Fruit fly (Drosophila melanogaster): ENCODE measurements around the gene sws.

Gene sws

DNA sequence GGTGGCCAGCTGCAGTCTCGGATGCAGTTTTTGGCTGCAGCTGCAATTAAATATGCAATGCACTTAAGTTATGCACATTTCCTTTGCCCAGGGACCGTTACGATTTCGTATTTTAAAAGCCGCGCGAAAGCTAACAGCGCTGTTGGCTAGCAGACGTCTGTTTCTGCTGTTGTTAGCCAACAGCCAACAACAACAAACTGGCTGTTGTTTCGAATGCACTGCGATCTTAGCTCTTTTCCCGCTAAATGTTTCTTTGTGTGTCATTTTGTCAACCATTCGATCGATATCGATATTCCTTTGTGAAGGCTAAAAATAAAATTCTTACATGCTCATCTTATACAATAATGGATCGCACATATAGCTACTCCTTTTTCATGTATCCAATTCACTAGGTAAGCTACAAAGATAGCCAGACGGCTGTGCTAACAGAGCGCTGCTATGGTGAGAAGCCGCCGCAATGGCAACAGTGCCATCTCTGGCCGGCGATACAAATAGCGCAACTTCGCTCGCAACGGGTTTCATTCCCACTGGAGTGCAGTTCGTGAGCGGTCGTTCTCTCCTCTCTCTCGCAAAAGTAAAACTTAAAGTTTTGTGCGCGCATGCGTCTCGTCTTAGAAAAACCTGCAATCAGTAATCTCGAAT, 1.3 kb upstream of the sws start:
- TF ChIP-seq ttk (optimal IDR thresholded peaks at IDR 0.05): no peak
- TF ChIP-seq Sin3A (optimal IDR thresholded peaks at IDR 0.05): no peak
- TF ChIP-seq psq (optimal IDR thresholded peaks at IDR 0.05): no peak
- TF ChIP-seq insv (optimal IDR thresholded peaks at IDR 0.05): no peak
- no peak for TF ChIP-seq Myc (optimal IDR thresholded peaks at IDR 0.05)
- no peak for TF ChIP-seq h (optimal IDR thresholded peaks at IDR 0.05)

DNA sequence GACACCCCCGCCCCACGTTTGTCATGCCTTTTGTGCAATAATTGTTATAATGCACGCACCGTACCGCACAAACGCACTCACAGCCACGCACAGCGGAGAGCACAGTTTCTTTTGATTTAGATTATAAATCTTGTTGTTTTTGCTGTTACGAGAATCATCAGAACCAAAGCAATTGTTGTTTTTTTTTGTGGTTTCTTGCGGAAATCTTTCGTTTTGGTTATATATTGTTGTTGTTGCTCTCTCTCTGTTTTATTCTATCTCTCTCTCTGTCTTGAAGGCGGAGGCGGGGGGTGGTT, 240 bp downstream of the sws start:
- TF ChIP-seq Myc (optimal IDR thresholded peaks at IDR 0.05): no peak
- TF ChIP-seq psq (optimal IDR thresholded peaks at IDR 0.05): no peak
- no peak for TF ChIP-seq h (optimal IDR thresholded peaks at IDR 0.05)
- TF ChIP-seq Sin3A (optimal IDR thresholded peaks at IDR 0.05): no peak
- no peak for TF ChIP-seq ttk (optimal IDR thresholded peaks at IDR 0.05)
- no peak for TF ChIP-seq insv (optimal IDR thresholded peaks at IDR 0.05)

DNA sequence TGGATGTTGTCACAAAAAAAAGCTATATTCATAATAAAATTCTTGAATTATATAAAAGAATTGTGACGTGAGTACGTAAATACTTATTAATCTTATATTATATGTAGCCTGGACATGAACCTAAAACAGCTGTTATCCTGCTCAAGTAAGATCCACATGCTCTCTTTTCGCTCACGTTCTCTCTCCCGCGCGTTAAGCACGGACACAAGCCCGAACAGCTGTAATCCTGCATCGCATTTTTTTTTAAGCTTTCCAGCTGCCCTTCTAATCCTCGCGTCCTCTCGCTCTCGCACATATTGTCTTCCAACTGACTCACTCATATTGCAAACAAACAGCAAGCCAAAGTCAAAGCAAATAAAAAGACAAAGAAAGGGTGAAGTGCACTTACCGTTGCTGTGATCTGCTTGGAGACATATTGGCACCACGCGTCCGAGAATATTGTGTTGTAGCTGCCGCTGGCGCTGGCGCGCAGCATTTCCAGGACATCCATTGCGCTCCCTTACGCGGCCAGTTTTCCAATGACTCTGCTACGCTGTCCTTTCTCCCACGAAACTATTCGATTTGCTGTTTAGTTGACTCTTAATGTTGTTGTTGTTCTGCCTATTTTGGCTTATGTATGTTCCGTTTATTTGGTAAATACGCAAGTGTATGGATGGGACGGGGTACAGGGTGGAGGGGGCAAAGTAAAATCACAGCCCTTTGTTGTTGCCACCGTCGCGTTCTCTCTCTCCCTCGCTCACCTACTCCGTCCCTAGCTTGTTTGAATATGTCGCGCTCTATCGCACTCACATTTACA, 786 bp downstream of the sws start:
- TF ChIP-seq Sin3A (optimal IDR thresholded peaks at IDR 0.05) (no peak), h (optimal IDR thresholded peaks at IDR 0.05) (no peak), Myc (optimal IDR thresholded peaks at IDR 0.05) (no peak), insv (optimal IDR thresholded peaks at IDR 0.05) (no peak), ttk (optimal IDR thresholded peaks at IDR 0.05) (no peak), psq (optimal IDR thresholded peaks at IDR 0.05) (no peak)

DNA sequence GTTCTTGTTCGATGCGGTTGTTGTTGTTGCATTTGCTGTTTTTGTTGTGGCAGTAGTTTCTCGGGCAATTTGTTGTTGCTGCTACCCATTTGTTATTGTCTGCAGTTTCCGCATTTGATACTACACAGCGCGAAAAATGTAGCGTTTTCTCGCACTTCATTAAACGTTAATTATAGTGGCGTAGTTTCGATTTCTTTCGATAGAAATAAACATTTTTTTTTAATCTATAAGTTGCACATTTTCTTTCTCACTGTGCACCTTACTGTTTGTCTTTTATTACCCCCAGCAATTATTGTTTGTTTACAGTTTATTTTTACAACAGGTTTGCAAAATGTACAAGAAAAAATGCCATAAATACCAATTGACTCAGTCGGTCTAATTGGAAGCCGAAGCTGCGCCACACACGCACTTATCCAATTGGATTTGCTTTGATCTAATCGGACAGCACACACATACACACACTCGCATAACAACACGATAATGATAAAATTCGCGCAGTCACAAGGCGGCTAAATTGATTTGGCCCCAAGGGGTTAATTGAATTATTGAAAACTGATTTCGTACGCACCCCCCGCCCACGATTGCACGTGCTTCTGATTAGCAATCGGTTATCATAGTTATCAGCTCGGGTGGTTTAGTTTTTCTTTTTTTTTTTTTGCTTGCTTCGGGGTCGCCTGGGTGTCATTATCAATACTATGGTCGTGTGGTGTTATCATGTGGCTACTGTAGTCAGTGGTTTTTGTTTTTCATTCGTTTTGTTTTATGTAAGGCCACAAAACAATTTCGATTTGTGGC, 2.1 kb downstream of the sws start:
- TF ChIP-seq ttk (optimal IDR thresholded peaks at IDR 0.05) (no peak), Myc (optimal IDR thresholded peaks at IDR 0.05) (no peak), Sin3A (optimal IDR thresholded peaks at IDR 0.05) (no peak), insv (optimal IDR thresholded peaks at IDR 0.05) (no peak), psq (optimal IDR thresholded peaks at IDR 0.05) (no peak), h (optimal IDR thresholded peaks at IDR 0.05) (no peak)

DNA sequence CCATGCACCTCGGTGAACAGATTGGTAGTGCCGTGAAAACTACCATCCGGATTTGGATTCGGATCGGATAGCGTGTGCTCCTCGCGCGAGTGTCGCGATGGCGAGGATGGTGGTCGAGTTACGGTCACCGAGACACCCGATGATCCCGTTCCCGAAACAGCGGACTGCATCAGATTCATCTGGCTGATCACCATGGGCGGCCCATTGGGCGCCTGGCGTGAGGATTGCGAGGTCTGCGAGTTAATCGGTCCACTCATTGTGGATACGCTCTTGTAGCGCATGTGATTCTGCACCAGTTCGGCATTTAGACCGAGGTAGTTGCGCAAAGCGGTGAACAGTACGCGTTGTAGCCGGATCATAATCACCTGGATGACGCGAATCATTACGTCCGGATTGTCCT, 4.3 kb downstream of the sws start, which contains the start of gene sn:
sn (plus strand) TSS at position 301 of the 400 bp plus-strand sequence.
- TF ChIP-seq ttk (optimal IDR thresholded peaks at IDR 0.05) (no peak), insv (optimal IDR thresholded peaks at IDR 0.05) (no peak), Sin3A (optimal IDR thresholded peaks at IDR 0.05) (no peak), psq (optimal IDR thresholded peaks at IDR 0.05) (no peak), Myc (optimal IDR thresholded peaks at IDR 0.05) (no peak), h (optimal IDR thresholded peaks at IDR 0.05) (no peak)

DNA sequence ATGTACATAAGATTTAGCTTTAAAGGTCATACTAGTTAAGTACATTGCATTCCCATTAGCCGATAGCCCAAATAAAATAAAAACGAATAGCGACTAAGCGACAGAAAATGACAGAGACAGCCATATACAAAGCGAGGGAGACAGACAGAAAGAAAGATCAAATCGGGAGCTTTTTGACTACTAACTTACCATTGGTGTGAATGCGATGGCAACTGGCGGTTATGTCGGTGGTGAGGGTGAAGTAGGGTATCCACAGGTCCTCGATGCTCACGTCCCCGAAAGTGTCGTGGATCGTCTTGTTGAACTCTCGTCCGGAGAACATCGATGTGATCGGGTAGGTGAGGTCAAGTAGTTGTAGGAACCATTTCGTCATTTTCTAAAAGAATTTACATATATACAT, 7.0 kb downstream of the sws start:
- no peak for TF ChIP-seq Myc (optimal IDR thresholded peaks at IDR 0.05)
- TF ChIP-seq h (optimal IDR thresholded peaks at IDR 0.05): no peak
- TF ChIP-seq ttk (optimal IDR thresholded peaks at IDR 0.05): no peak
- TF ChIP-seq Sin3A (optimal IDR thresholded peaks at IDR 0.05): no peak
- no peak for TF ChIP-seq psq (optimal IDR thresholded peaks at IDR 0.05)
- no peak for TF ChIP-seq insv (optimal IDR thresholded peaks at IDR 0.05)

DNA sequence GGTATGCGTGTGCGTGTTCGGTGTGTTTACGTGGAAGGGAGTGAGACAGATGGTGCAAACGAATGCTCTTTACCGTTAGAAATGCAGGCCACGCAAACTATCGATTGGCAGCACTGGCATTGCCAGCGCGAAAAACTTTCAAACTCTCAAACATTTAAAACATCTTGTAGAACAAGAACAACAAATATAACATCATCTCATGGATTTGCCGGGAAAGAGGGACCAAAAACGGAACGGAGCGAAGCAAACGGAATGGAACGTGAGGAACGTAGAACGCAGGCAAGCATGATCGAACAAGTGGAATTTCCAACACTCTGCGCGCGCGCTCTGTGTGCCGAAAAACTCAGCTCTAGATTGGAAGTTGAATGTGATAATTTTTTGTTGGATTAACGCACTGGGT, 8.5 kb downstream of the sws start:
- TF ChIP-seq Sin3A (optimal IDR thresholded peaks at IDR 0.05) (no peak), psq (optimal IDR thresholded peaks at IDR 0.05) (no peak)

DNA sequence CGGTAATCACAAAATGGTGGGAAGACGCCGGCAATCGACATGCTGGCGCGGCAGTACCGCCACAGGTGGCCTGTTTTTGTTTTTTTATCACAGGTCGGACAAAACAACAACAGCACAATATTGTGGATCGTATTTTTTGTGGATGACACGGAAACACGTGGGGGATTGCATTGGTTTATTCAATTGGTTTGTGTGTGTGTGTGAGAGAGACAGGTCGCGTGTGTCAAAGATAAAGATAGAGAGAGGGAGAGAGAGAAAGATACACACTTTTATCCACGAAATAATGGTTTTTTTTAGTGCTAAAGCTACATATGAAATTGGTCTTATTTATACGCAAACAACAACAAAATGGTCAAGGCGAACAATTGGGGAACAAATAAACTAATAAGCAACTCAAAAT, 9.0 kb downstream of the sws start:
- no peak for TF ChIP-seq ttk (optimal IDR thresholded peaks at IDR 0.05)
- TF ChIP-seq psq (optimal IDR thresholded peaks at IDR 0.05): no peak
- no peak for TF ChIP-seq insv (optimal IDR thresholded peaks at IDR 0.05)
- TF ChIP-seq h (optimal IDR thresholded peaks at IDR 0.05): no peak
- TF ChIP-seq Myc (optimal IDR thresholded peaks at IDR 0.05): no peak
- no peak for TF ChIP-seq Sin3A (optimal IDR thresholded peaks at IDR 0.05)

DNA sequence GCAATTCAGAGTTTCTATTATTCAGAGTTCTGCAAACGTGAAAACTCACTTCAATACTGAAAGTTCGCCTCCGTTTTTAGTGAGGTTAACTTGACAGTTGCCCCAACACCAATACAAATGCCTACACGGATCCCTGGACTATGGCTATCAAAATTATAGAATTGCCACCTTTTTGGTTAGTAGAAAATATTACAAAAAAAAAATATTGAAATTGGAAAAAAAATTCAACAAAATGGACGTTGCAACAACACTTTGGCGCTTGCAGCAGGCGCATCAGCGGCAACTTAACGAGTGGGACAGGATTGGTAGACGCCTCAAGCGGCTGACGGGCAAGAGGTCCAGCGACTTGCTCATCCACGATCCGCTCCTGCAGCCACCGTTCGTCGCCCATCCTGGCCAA, 12.1 kb downstream of the sws start, which contains the start of the genes CG15332 and CG15330:
CG15332 (minus strand) TSS at position 101 of the 400 bp plus-strand sequence.
CG15330 (plus strand) TSS at position 175 of the 400 bp plus-strand sequence.
- no peak for TF ChIP-seq Myc (optimal IDR thresholded peaks at IDR 0.05)
- no peak for TF ChIP-seq insv (optimal IDR thresholded peaks at IDR 0.05)
- no peak for TF ChIP-seq psq (optimal IDR thresholded peaks at IDR 0.05)
- TF ChIP-seq ttk (optimal IDR thresholded peaks at IDR 0.05): no peak
- no peak for TF ChIP-seq h (optimal IDR thresholded peaks at IDR 0.05)
- TF ChIP-seq Sin3A (optimal IDR thresholded peaks at IDR 0.05): no peak

DNA sequence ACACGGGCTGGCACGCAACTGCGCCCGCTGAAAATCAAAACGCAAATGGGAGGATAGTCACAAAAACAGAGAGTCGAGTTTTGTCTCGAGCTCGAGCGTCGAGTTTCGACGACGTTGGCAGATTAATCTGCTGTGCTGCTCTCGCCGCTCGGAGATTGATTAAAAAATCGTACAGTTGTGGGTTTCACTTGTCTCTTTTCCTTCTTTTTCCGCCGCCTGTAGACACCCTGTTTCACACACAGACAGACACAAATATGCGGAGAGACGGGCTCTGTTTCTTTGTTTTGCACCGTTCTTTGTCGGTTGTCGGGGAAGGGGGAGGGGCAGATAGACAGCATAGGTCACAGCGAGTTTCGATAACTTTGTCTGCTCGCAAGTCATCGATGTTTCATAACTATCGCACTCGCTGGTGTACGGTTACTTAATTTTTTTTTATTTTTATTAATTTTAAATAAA, 21.1 kb downstream of the sws start, which contains the start of gene orion:
orion (minus strand) TSS at position 51 of the 456 bp plus-strand sequence.
- no peak for TF ChIP-seq Sin3A (optimal IDR thresholded peaks at IDR 0.05)
- no peak for TF ChIP-seq h (optimal IDR thresholded peaks at IDR 0.05)
- TF ChIP-seq ttk (optimal IDR thresholded peaks at IDR 0.05): no peak
- no peak for TF ChIP-seq Myc (optimal IDR thresholded peaks at IDR 0.05)
- no peak for TF ChIP-seq insv (optimal IDR thresholded peaks at IDR 0.05)
- no peak for TF ChIP-seq psq (optimal IDR thresholded peaks at IDR 0.05)

DNA sequence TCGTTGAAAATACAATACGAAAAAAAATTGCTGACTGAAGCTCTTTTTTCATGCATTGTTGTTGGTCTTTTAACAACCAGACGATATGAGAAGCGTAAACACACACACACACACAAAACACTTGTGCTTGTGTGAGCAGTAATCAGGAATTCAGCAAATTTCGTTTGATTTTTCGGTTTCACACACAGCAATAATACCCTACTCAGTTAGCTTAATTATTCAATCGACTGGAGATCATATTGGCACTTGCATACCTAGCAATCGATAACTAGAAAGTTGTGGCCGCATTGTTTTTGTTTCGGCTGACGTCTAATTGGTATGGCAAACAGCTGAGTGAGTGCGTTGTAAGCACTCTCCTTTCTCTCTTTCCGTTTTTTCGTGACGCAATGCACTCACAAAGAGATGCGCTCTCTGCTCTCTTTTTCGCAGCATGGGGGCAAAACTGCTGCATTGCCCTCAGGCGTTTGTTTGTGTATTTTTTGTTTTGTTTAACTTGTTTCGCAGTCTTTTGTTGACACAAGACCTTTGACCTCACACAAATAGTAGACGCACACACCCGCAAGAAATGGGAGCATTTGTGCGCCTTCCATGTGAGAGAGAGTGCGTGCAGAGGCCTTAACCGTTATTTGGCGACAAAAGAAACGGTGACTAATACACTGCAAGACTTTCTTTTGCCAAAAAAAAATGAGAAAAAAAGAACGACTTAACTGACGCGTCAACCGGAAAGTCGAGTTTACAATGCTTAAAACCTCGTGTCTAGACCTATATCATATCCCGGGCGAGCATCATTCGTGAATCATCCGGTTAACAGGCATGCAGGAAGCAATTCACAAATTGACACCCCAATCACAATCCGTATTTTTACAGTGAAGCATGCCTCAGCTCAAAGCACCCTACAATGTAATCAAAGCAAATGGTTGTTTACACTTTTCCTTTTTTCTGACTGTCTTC, 23.0 kb downstream of the sws start:
- TF ChIP-seq Sin3A (optimal IDR thresholded peaks at IDR 0.05) (no peak), psq (optimal IDR thresholded peaks at IDR 0.05) (no peak), Myc (optimal IDR thresholded peaks at IDR 0.05) (no peak), h (optimal IDR thresholded peaks at IDR 0.05) (no peak), insv (optimal IDR thresholded peaks at IDR 0.05) (no peak), ttk (optimal IDR thresholded peaks at IDR 0.05) (no peak)

Data from Kc167 (cell line).